Worm (Caenorhabditis elegans): Measurements from ENCODE around the gene F21C10.1.

F21C10.1 gene

DNA sequence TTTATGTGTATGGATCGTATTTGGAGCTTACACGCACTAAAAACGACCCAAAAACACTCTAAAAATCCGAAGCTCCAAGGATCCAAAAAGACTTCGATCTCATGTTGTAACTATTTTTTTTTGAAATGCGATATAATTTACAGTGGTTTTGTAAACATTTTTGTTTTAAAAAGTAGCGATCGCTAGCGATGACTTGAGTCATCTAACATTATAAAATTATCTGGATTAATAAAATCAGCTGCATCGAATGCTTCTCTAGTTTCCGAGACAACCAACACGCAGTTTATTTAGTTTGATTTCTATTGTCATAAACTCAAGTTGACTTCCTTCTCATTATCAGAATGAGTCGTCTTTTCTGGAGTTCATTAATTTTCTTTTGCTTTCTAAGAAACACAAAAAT, at the start of gene F21C10.1:
TSS of gene F21C10.1 (plus strand) at position 301 of the 400 bp plus-strand sequence.
- no peak for TF ChIP-seq egl-5 (tag; optimal IDR thresholded peaks at IDR 0.05)
- no peak for TF ChIP-seq tbx-2 (tag; optimal IDR thresholded peaks at IDR 0.05)
- no peak for TF ChIP-seq skn-1 (tag; optimal IDR thresholded peaks at IDR 0.05)
- no peak for TF ChIP-seq egl-27 (tag; optimal IDR thresholded peaks at IDR 0.05)
- TF ChIP-seq ceh-28 (tag; optimal IDR thresholded peaks at IDR 0.05): no peak
- no peak for TF ChIP-seq lin-15B (tag; optimal IDR thresholded peaks at IDR 0.05)
- TF ChIP-seq nhr-76 (tag; optimal IDR thresholded peaks at IDR 0.05): no peak
- TF ChIP-seq eor-1 (tag; optimal IDR thresholded peaks at IDR 0.05): no peak
- no peak for TF ChIP-seq unc-62 (GFP tag; optimal IDR thresholded peaks at IDR 0.05)
- no peak for TF ChIP-seq fkh-10 (GFP tag; optimal IDR thresholded peaks at IDR 0.05)
- TF ChIP-seq sea-2 (GFP tag; optimal IDR thresholded peaks at IDR 0.05): no peak
- no peak for TF ChIP-seq aly-2 (tag; optimal IDR thresholded peaks at IDR 0.05)
- TF ChIP-seq ceh-82 (tag; optimal IDR thresholded peaks at IDR 0.05): no peak
- no peak for TF ChIP-seq unc-39 (tag; optimal IDR thresholded peaks at IDR 0.05)
- no peak for TF ChIP-seq pqm-1 (tag; optimal IDR thresholded peaks at IDR 0.05)
- no peak for TF ChIP-seq elt-1 (tag; optimal IDR thresholded peaks at IDR 0.05)
- TF ChIP-seq nhr-77 (tag; optimal IDR thresholded peaks at IDR 0.05): no peak

DNA sequence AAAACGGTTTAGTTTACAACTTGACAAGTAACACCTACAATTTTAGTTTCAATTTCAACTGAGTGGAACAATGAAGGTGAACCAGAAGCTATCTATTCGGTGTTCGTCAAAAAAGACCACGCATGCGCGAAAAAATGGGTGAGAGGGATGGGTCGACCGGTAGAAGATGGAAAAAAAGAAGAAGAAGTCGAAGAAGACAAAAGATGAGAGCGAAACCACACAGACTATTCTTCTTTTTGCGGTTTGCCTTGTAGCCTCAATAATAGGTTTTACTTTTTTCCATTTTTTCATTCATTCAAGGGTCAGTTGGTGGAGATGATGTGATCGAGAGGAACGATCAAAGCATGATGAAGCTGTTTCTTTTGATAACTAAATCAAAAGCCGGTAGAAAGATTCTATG, 49.8 kb upstream of the F21C10.1 start:
- TF ChIP-seq elt-1 (tag; optimal IDR thresholded peaks at IDR 0.05) (no peak), nhr-25 (tag; optimal IDR thresholded peaks at IDR 0.05) (peak; percentile 32), nhr-67 (tag; optimal IDR thresholded peaks at IDR 0.05) (no peak), nhr-23 (tag; optimal IDR thresholded peaks at IDR 0.05) (peak; percentile 3), ZK546.5 (tag; optimal IDR thresholded peaks at IDR 0.05) (no peak)

DNA sequence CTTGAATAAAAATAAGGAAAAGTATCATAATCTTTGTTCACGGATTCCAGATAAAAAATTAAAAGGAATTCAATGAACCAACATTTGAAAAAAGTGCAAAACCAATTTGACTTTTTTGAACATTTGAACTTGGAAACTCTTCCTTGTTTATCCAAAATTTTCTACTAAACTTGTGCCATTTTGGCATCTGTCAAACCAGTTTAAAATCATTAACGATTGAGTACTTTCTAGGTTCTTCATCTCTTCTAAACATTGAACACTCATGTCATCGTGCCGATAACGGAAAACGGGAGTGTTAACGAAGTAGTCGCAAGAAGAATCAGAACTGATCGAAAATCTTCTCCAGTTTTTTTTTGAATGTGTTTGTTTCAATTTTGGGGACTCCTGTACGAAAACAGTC, 47.9 kb upstream of the F21C10.1 start:
- TF ChIP-seq nhr-23 (tag; optimal IDR thresholded peaks at IDR 0.05): peak; percentile 37
- no peak for TF ChIP-seq ceh-16 (tag; optimal IDR thresholded peaks at IDR 0.05)
- peak; percentile 11 for TF ChIP-seq nhr-43 (tag; optimal IDR thresholded peaks at IDR 0.05; ENCODE audit: poor library complexity, severe bottlenecking)
- TF ChIP-seq ztf-4 (tag; optimal IDR thresholded peaks at IDR 0.05): no peak
- TF ChIP-seq nfya-1 (tag; optimal IDR thresholded peaks at IDR 0.05; ENCODE audit: insufficient read depth): no peak
- TF ChIP-seq sea-2 (GFP tag; optimal IDR thresholded peaks at IDR 0.05): no peak
- TF ChIP-seq nhr-25 (tag; optimal IDR thresholded peaks at IDR 0.05): peak; percentile 12
- no peak for TF ChIP-seq ZK546.5 (tag; optimal IDR thresholded peaks at IDR 0.05)
- TF ChIP-seq fkh-10 (GFP tag; optimal IDR thresholded peaks at IDR 0.05): no peak
- TF ChIP-seq mdl-1 (tag; optimal IDR thresholded peaks at IDR 0.05): no peak

DNA sequence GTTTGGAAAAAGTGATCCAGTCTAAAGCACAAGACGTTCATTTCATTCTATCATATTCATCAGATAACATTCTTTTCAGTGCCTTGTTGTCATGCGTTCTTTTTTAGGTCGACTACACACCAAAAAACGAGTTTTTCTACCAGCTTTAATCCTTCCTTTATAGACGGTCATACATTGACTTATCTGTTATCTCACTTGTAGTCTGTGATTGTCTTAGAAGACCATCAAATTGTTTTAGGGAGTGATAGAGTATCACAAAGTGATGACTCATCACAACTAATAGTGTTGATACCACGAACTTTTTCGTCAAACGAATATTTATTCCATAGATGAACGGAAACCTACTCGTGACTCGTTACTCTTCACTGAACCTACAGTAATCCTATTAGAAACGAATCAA, 46.3 kb upstream of the F21C10.1 start:
- TF ChIP-seq skn-1 (tag; optimal IDR thresholded peaks at IDR 0.05) (no peak), ceh-28 (tag; optimal IDR thresholded peaks at IDR 0.05) (peak; percentile 58), tbx-2 (tag; optimal IDR thresholded peaks at IDR 0.05) (peak; percentile 22), fos-1 (tag; optimal IDR thresholded peaks at IDR 0.05) (no peak), nhr-43 (tag; optimal IDR thresholded peaks at IDR 0.05; ENCODE audit: poor library complexity, severe bottlenecking) (peak; percentile 88), nfya-1 (tag; optimal IDR thresholded peaks at IDR 0.05; ENCODE audit: insufficient read depth) (no peak), snpc-4 (tag; optimal IDR thresholded peaks at IDR 0.05) (no peak), nhr-23 (tag; optimal IDR thresholded peaks at IDR 0.05) (peak; percentile 89), pqm-1 (tag; optimal IDR thresholded peaks at IDR 0.05) (peak; percentile 15), elt-3 (tag; optimal IDR thresholded peaks at IDR 0.05) (peak in 1 of 3 experiments; percentile 84), nhr-25 (tag; optimal IDR thresholded peaks at IDR 0.05) (peak; percentile 73), elt-2 (tag; optimal IDR thresholded peaks at IDR 0.05) (peak; percentile 34), jun-1 (tag; optimal IDR thresholded peaks at IDR 0.05) (peak; percentile 43)

DNA sequence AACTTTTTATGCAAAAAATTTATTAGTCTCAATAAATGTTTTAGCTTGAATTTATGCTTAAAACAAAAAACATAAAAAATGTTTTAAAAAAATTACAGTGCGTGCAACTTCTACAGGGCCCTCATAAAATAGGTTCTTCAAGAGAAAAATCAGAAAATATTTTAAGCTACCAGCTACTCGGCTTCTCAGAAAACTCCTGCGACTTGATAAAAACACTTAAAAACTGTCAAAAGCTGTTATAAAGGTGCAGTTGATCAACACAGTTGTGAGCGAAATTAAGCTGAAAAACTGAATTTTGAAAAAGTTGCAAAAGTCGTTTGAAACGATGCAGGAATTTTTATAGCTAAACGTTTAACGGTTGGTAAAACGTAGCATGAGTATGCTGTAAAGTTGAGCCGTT, 43.4 kb upstream of the F21C10.1 start:
- TF ChIP-seq lsy-12 (tag; optimal IDR thresholded peaks at IDR 0.05): peak; percentile 42
- no peak for TF ChIP-seq sea-2 (GFP tag; optimal IDR thresholded peaks at IDR 0.05)
- peak; percentile 48 for TF ChIP-seq nfya-1 (tag; optimal IDR thresholded peaks at IDR 0.05; ENCODE audit: insufficient read depth)
- TF ChIP-seq fos-1 (tag; optimal IDR thresholded peaks at IDR 0.05): no peak
- no peak for TF ChIP-seq nhr-67 (tag; optimal IDR thresholded peaks at IDR 0.05)
- peak; percentile 99 for TF ChIP-seq ama-1 (optimal IDR thresholded peaks at IDR 0.05)
- no peak for TF ChIP-seq ceh-28 (tag; optimal IDR thresholded peaks at IDR 0.05)
- TF ChIP-seq snpc-4 (tag; optimal IDR thresholded peaks at IDR 0.05): peak; percentile 10
- no peak for TF ChIP-seq unc-39 (tag; optimal IDR thresholded peaks at IDR 0.05)

All from whole organism, L3 larva.